Worm (Caenorhabditis elegans): ENCODE results near the gene cpf-1.

cpf-1 gene

DNA sequence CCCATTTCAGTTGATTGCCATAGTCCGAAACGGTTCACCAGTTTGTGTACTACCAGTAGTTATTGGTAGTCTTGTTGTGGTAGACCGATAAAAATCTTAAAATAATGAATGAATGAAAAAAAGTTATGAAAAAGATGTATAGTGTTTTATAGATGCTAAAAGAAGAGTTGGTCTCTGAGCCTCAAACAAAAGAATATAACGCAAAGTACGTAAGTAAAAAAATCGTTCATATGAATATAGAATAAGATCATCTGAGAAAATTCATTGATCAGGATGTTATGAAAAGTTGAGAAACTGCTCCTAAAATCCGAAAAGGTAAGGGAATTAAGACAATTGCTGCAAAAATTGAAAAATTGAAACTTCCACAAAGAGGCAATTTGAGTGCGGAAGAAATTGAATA, 15.3 kb upstream of the cpf-1 start, which contains the start of gene chhy-1:
TSS of gene chhy-1 (minus strand) at position 101 of the 400 bp plus-strand sequence.
- TF ChIP-seq elt-1 (tag; optimal IDR thresholded peaks at IDR 0.05), result no peak
- TF ChIP-seq nhr-21 (tag; optimal IDR thresholded peaks at IDR 0.05), result no peak
- no peak for TF ChIP-seq F13H6.1 (tag; optimal IDR thresholded peaks at IDR 0.05)
- TF ChIP-seq nhr-10 (tag; optimal IDR thresholded peaks at IDR 0.05), result no peak
- TF ChIP-seq lsy-2 (tag; optimal IDR thresholded peaks at IDR 0.05), result no peak
- TF ChIP-seq snpc-4 (tag; optimal IDR thresholded peaks at IDR 0.05), result no peak
- TF ChIP-seq ceh-16 (tag; optimal IDR thresholded peaks at IDR 0.05), result no peak
- TF ChIP-seq Y55F3AM.14 (GFP tag; optimal IDR thresholded peaks at IDR 0.05), result no peak

DNA sequence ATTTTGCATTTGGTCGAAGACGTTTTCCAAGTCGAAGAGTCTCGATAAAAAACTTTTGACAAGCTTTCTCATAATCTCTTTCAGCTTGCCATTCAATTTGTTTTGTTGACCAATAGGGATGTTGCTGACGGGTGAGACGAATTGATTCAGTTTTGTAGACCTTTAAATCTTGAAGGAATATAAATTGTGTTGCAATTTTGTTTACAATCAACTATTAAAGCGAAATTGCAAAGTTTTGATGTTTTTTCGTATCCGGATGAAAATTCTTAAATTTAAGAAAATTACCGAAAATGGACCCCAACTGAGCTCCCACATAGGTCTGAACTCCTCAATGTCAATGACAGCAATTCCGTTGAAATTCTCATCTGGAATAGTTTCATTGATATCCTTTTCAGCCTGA, 13.9 kb upstream of the cpf-1 start:
- TF ChIP-seq skn-1 (tag; optimal IDR thresholded peaks at IDR 0.05), result no peak
- no peak for TF ChIP-seq ama-1 (optimal IDR thresholded peaks at IDR 0.05)
- no peak for TF ChIP-seq unc-62 (GFP tag; optimal IDR thresholded peaks at IDR 0.05)
- TF ChIP-seq nhr-77 (tag; optimal IDR thresholded peaks at IDR 0.05), result no peak
- no peak for TF ChIP-seq nhr-12 (tag; optimal IDR thresholded peaks at IDR 0.05)
- TF ChIP-seq mdl-1 (tag; optimal IDR thresholded peaks at IDR 0.05), result no peak
- no peak for TF ChIP-seq nhr-10 (tag; optimal IDR thresholded peaks at IDR 0.05)
- TF ChIP-seq lsy-2 (tag; optimal IDR thresholded peaks at IDR 0.05), result no peak
- no peak for TF ChIP-seq ceh-82 (tag; optimal IDR thresholded peaks at IDR 0.05)
- TF ChIP-seq sma-9 (GFP tag; optimal IDR thresholded peaks at IDR 0.05), result no peak
- no peak for TF ChIP-seq sma-9 (tag; optimal IDR thresholded peaks at IDR 0.05)
- no peak for TF ChIP-seq ZK546.5 (tag; optimal IDR thresholded peaks at IDR 0.05)
- no peak for TF ChIP-seq crh-2 (tag; optimal IDR thresholded peaks at IDR 0.05)
- no peak for TF ChIP-seq lin-39 (tag; optimal IDR thresholded peaks at IDR 0.05)
- TF ChIP-seq C34F6.9 (tag; optimal IDR thresholded peaks at IDR 0.05), result no peak
- TF ChIP-seq fos-1 (tag; optimal IDR thresholded peaks at IDR 0.05), result no peak
- no peak for TF ChIP-seq nhr-25 (tag; optimal IDR thresholded peaks at IDR 0.05)
- no peak for TF ChIP-seq ztf-1 (GFP tag; conservative IDR thresholded peaks at IDR 0.05)
- TF ChIP-seq egl-27 (tag; optimal IDR thresholded peaks at IDR 0.05), result no peak

DNA sequence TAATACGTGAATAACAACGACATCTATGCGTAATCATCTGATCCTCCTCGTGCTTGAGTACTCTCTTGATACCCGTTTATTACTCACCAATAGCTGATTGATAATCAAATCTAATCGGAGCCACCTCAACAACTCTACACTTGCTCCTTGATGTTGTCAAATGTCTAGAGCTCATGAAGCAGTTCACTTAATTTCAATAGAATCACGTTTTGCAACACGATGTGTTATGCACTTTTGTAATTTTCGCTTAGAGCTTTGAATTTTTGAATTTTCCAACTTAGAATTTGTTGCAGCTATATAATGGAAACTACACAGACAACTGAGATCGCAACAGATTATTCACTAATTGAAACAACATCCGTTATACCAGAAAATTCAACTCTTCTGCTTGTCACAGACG, 10.2 kb upstream of the cpf-1 start, which contains the start of gene T22C8.1:
TSS of gene T22C8.1 (plus strand) at position 301 of the 400 bp plus-strand sequence.
- TF ChIP-seq sma-9 (GFP tag; optimal IDR thresholded peaks at IDR 0.05) (no peak), sma-9 (tag; optimal IDR thresholded peaks at IDR 0.05) (no peak), peb-1 (tag; optimal IDR thresholded peaks at IDR 0.05) (no peak), Y55F3AM.14 (GFP tag; optimal IDR thresholded peaks at IDR 0.05) (no peak), alr-1 (tag; optimal IDR thresholded peaks at IDR 0.05) (no peak), unc-62 (GFP tag; optimal IDR thresholded peaks at IDR 0.05) (no peak), lin-39 (tag; optimal IDR thresholded peaks at IDR 0.05) (no peak), nhr-21 (tag; optimal IDR thresholded peaks at IDR 0.05) (no peak), nhr-77 (tag; optimal IDR thresholded peaks at IDR 0.05) (no peak)

DNA sequence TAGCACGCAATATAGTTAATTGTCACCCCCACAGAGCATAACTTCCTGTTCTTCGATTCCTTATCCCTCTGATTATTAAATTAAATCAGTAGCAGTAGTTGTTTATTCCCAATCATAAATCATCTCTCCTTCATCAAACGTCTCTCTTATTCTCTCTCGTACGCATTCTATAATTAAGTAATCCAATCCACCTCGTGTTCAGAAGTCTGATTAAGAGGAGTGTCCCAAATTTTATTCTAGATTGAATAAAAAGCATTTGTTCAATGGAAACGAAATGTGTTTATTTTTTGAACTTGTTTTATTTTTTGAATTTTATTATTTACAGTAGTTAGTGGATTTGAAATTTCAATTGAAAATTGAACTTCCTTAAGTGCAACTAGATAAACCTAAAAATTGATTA, 9.1 kb upstream of the cpf-1 start:
- TF ChIP-seq Y55F3AM.14 (GFP tag; optimal IDR thresholded peaks at IDR 0.05) (no peak), blmp-1 (tag; optimal IDR thresholded peaks at IDR 0.05; ENCODE audit: insufficient read depth) (no peak), lin-39 (tag; optimal IDR thresholded peaks at IDR 0.05) (no peak), nhr-25 (tag; optimal IDR thresholded peaks at IDR 0.05) (no peak), unc-55 (GFP tag; optimal IDR thresholded peaks at IDR 0.05) (no peak), nhr-12 (tag; optimal IDR thresholded peaks at IDR 0.05) (no peak), egl-27 (tag; optimal IDR thresholded peaks at IDR 0.05) (no peak), gmeb-1 (tag; optimal IDR thresholded peaks at IDR 0.05) (no peak), ceh-16 (tag; optimal IDR thresholded peaks at IDR 0.05) (no peak), R02D3.7 (tag; optimal IDR thresholded peaks at IDR 0.05) (no peak), ztf-4 (tag; optimal IDR thresholded peaks at IDR 0.05) (no peak), ceh-82 (tag; optimal IDR thresholded peaks at IDR 0.05) (no peak), ztf-11 (tag; optimal IDR thresholded peaks at IDR 0.05) (no peak)

DNA sequence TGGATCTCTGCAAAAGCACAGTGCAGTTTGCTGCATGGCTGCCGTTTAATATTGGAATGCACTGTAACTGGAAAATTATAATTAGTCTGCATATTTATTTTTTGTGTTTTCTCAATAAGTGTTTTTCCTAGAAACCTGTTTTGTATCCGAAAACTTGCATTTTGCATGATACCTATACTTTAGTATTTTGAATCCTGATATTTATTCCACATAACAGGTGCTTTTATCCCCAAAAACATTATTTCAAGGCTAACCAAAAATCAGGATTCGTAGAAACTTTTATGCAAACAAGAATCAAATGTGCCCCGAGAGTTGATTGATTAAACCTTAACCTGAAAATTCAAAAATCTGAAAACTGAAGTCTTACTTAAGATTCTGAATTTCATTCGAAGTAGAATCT, 8.3 kb upstream of the cpf-1 start:
- no peak for TF ChIP-seq aly-2 (tag; optimal IDR thresholded peaks at IDR 0.05)
- no peak for TF ChIP-seq nhr-77 (tag; optimal IDR thresholded peaks at IDR 0.05)
- no peak for TF ChIP-seq alr-1 (tag; optimal IDR thresholded peaks at IDR 0.05)
- no peak for TF ChIP-seq nhr-25 (tag; optimal IDR thresholded peaks at IDR 0.05)
- TF ChIP-seq lin-11 (tag; optimal IDR thresholded peaks at IDR 0.05), result no peak
- TF ChIP-seq elt-3 (tag; optimal IDR thresholded peaks at IDR 0.05), result no peak
- no peak for TF ChIP-seq unc-39 (tag; optimal IDR thresholded peaks at IDR 0.05)
- no peak for TF ChIP-seq sma-9 (GFP tag; optimal IDR thresholded peaks at IDR 0.05)
- TF ChIP-seq sma-9 (tag; optimal IDR thresholded peaks at IDR 0.05), result no peak
- TF ChIP-seq nhr-23 (tag; optimal IDR thresholded peaks at IDR 0.05), result no peak
- TF ChIP-seq unc-62 (GFP tag; optimal IDR thresholded peaks at IDR 0.05), result no peak
- no peak for TF ChIP-seq nhr-237 (tag; optimal IDR thresholded peaks at IDR 0.05)
- TF ChIP-seq ztf-1 (GFP tag; conservative IDR thresholded peaks at IDR 0.05), result no peak
- TF ChIP-seq gmeb-1 (tag; optimal IDR thresholded peaks at IDR 0.05), result no peak

Data from whole organism, L2 larva.